Fruit fly (Drosophila melanogaster) whole organism, prepupa: ENCODE results near the gene Ntf-2.

Source experiments
- Blimp-1 ChIP-seq: fragments of 200-800 bp; sonication (Bioruptor generic); optimal IDR thresholded peaks from 3 replicates; lab custom pipeline; 2017; ENCODE audit warnings: missing biosample characterization, missing genetic modification characterization, mild to moderate bottlenecking, moderate library complexity, missing genetic modification reagents
- CG10631 ChIP-seq: fragments of 200-800 bp; sonication (Bioruptor generic); optimal IDR thresholded peaks from 2 replicates; lab custom pipeline; 2016; ENCODE audit warnings: missing biosample characterization, missing genetic modification characterization
- CG10669 ChIP-seq: fragments of 200-800 bp; sonication (Bioruptor generic); optimal IDR thresholded peaks from 3 replicates; lab custom pipeline; 2018; ENCODE audit warnings: missing biosample characterization, mild to moderate bottlenecking, missing genetic modification characterization, moderate library complexity
- CG11294 ChIP-seq: fragments of 200-800 bp; sonication (Bioruptor generic); IDR thresholded peaks from 2 replicates; pipeline ENCODE4 v1.3.6; 2022; ENCODE audit warnings: missing biosample characterization, missing genetic modification characterization
- CG11762 ChIP-seq: fragments of 200-800 bp; sonication (Bioruptor generic); optimal IDR thresholded peaks from 3 replicates; lab custom pipeline; 2016; ENCODE audit warnings: missing biosample characterization, missing genetic modification characterization; ENCODE audit not compliant: insufficient read depth
- CG15336 ChIP-seq: fragments of 200-800 bp; sonication (Bioruptor generic); IDR thresholded peaks from 2 replicates; pipeline ENCODE4 v1.3.6; 2022; ENCODE audit warnings: missing biosample characterization, missing genetic modification characterization
- CG16779 ChIP-seq: fragments of 200-800 bp; sonication (Bioruptor generic); optimal IDR thresholded peaks from 3 replicates; lab custom pipeline; 2017; ENCODE audit warnings: missing biosample characterization, mild to moderate bottlenecking, missing genetic modification characterization
- CG3032 ChIP-seq: fragments of 200-800 bp; optimal IDR thresholded peaks from 2 replicates; lab custom pipeline; 2019; ENCODE audit warnings: missing biosample characterization, mild to moderate bottlenecking, missing genetic modification characterization, moderate library complexity
- CG31627 ChIP-seq: fragments of 200-800 bp; sonication (Bioruptor generic); optimal IDR thresholded peaks from 3 replicates; lab custom pipeline; 2016; ENCODE audit warnings: missing biosample characterization, missing genetic modification characterization
- CG34406 ChIP-seq: fragments of 200-800 bp; sonication (Bioruptor generic); optimal IDR thresholded peaks from 3 replicates; lab custom pipeline; 2016; ENCODE audit warnings: missing biosample characterization, missing genetic modification characterization
- CG3919 ChIP-seq: fragments of 200-800 bp; sonication (Bioruptor generic); optimal IDR thresholded peaks from 3 replicates; lab custom pipeline; 2016; ENCODE audit warnings: missing biosample characterization, missing genetic modification characterization
- CG6163 ChIP-seq: fragments of 200-800 bp; sonication (Bioruptor generic); IDR thresholded peaks from 3 replicates; pipeline ENCODE4 v1.3.6; 2022; ENCODE audit warnings: missing biosample characterization, missing genetic modification characterization
- CG6276 ChIP-seq: fragments of 200-800 bp; sonication (Bioruptor generic); optimal IDR thresholded peaks from 2 replicates; lab custom pipeline; 2017; ENCODE audit warnings: missing biosample characterization, mild to moderate bottlenecking, missing genetic modification characterization
- CG6792 ChIP-seq: fragments of 200-800 bp; sonication (Bioruptor generic); optimal IDR thresholded peaks from 3 replicates; lab custom pipeline; 2016; ENCODE audit warnings: missing biosample characterization, missing genetic modification characterization
- CG6808 ChIP-seq: fragments of 200-800 bp; sonication (Bioruptor generic); optimal IDR thresholded peaks from 3 replicates; lab custom pipeline; 2017; ENCODE audit warnings: missing biosample characterization, missing genetic modification characterization, mild to moderate bottlenecking, moderate library complexity, missing genetic modification reagents
- CG6854 ChIP-seq: fragments of 200-800 bp; sonication (Bioruptor generic); optimal IDR thresholded peaks from 2 replicates; lab custom pipeline; 2017; ENCODE audit warnings: missing biosample characterization, mild to moderate bottlenecking, missing genetic modification characterization
- CG8119 ChIP-seq: fragments of 200-800 bp; sonication (Bioruptor generic); IDR thresholded peaks from 3 replicates; pipeline ENCODE4 v1.3.6; 2022; ENCODE audit warnings: missing biosample characterization, missing genetic modification characterization
- CG8632 ChIP-seq: fragments of 200-800 bp; sonication (Bioruptor generic); optimal IDR thresholded peaks from 3 replicates; lab custom pipeline; 2016; ENCODE audit warnings: missing biosample characterization, missing genetic modification characterization
- Eip78C ChIP-seq: fragments of 200-800 bp; sonication (Bioruptor generic); peaks from one replicate; lab custom pipeline; 2016; ENCODE audit warnings: missing biosample characterization, missing genetic modification characterization
- Eip93F ChIP-seq: fragments of 200-800 bp; sonication (Bioruptor generic); optimal IDR thresholded peaks from 2 replicates; lab custom pipeline; 2016; ENCODE audit warnings: missing biosample characterization, mild to moderate bottlenecking, missing genetic modification characterization
- Ets21C ChIP-seq: fragments of 200-800 bp; sonication (Bioruptor generic); optimal IDR thresholded peaks from 3 replicates; lab custom pipeline; 2016; ENCODE audit warnings: missing biosample characterization, missing genetic modification characterization
- Ets96B ChIP-seq: fragments of 200-800 bp; optimal IDR thresholded peaks from 2 replicates; lab custom pipeline; 2019; ENCODE audit warnings: missing biosample characterization, mild to moderate bottlenecking, missing genetic modification characterization, moderate library complexity
- Gug ChIP-seq: fragments of 200-800 bp; sonication (Bioruptor generic); IDR thresholded peaks from 2 replicates; pipeline ENCODE4 v1.3.6; 2022; ENCODE audit warnings: missing biosample characterization, missing genetic modification characterization
- Hr39 ChIP-seq: fragments of 200-800 bp; sonication (Bioruptor generic); optimal IDR thresholded peaks from 2 replicates; lab custom pipeline; 2016; ENCODE audit warnings: missing biosample characterization, missing genetic modification characterization
- Hr4 ChIP-seq: fragments of 200-800 bp; sonication (Bioruptor generic); optimal IDR thresholded peaks from 3 replicates; lab custom pipeline; 2016; ENCODE audit warnings: missing biosample characterization, missing genetic modification characterization
- Lpt ChIP-seq: fragments of 200-800 bp; sonication (Bioruptor generic); optimal IDR thresholded peaks from 3 replicates; lab custom pipeline; 2016; ENCODE audit warnings: missing biosample characterization, missing genetic modification characterization
- Met ChIP-seq: fragments of 200-800 bp; sonication (Bioruptor generic); optimal IDR thresholded peaks from 3 replicates; lab custom pipeline; 2016; ENCODE audit warnings: missing biosample characterization, missing genetic modification characterization
- OdsH ChIP-seq: fragments of 200-800 bp; sonication (Bioruptor generic); optimal IDR thresholded peaks from 3 replicates; lab custom pipeline; 2016; ENCODE audit warnings: missing biosample characterization, missing genetic modification characterization
- Smox ChIP-seq: fragments of 200-800 bp; sonication (Bioruptor generic); optimal IDR thresholded peaks from 3 replicates; lab custom pipeline; 2016; ENCODE audit warnings: missing biosample characterization, missing genetic modification characterization
- Sox102F ChIP-seq: fragments of 200-800 bp; sonication (Bioruptor generic); optimal IDR thresholded peaks from 2 replicates; lab custom pipeline; 2016; ENCODE audit warnings: missing biosample characterization, mild to moderate bottlenecking, missing genetic modification characterization
- Sox14 ChIP-seq: fragments of 200-800 bp; sonication (Bioruptor generic); optimal IDR thresholded peaks from 3 replicates; lab custom pipeline; 2016; ENCODE audit warnings: missing biosample characterization, missing genetic modification characterization
- Sox15 ChIP-seq: fragments of 200-800 bp; sonication (Bioruptor generic); optimal IDR thresholded peaks from 3 replicates; lab custom pipeline; 2016; ENCODE audit warnings: missing biosample characterization, missing genetic modification characterization
- achi ChIP-seq: fragments of 200-800 bp; sonication (Bioruptor generic); optimal IDR thresholded peaks from 3 replicates; lab custom pipeline; 2016; ENCODE audit warnings: missing biosample characterization, missing genetic modification characterization
- acj6 ChIP-seq: fragments of 200-800 bp; sonication (Bioruptor generic); optimal IDR thresholded peaks from 3 replicates; lab custom pipeline; 2016; ENCODE audit warnings: missing biosample characterization, missing genetic modification characterization
- dac ChIP-seq: fragments of 200-800 bp; sonication (Bioruptor generic); optimal IDR thresholded peaks from 2 replicates; lab custom pipeline; 2017; ENCODE audit warnings: missing biosample characterization, mild to moderate bottlenecking, missing genetic modification characterization
- dsx ChIP-seq: fragments of 200-800 bp; optimal IDR thresholded peaks from 3 replicates; lab custom pipeline; 2019; ENCODE audit warnings: missing biosample characterization, mild to moderate bottlenecking, missing genetic modification characterization, moderate library complexity; ENCODE audit not compliant: poor library complexity, severe bottlenecking
- eg ChIP-seq: fragments of 200-800 bp; sonication (Bioruptor generic); IDR thresholded peaks from 3 replicates; pipeline ENCODE4 v1.3.6; 2022; ENCODE audit warnings: missing biosample characterization, missing genetic modification characterization
- esn ChIP-seq: fragments of 200-800 bp; sonication (Bioruptor generic); optimal IDR thresholded peaks from 2 replicates; lab custom pipeline; 2016; ENCODE audit warnings: missing biosample characterization, mild to moderate bottlenecking, missing genetic modification characterization, moderate library complexity
- fd59A ChIP-seq: fragments of 200-800 bp; sonication (Bioruptor generic); optimal IDR thresholded peaks from 2 replicates; lab custom pipeline; 2017; ENCODE audit warnings: missing biosample characterization, mild to moderate bottlenecking, missing genetic modification characterization, missing genetic modification reagents
- fd85E ChIP-seq: fragments of 200-800 bp; sonication (Bioruptor generic); optimal IDR thresholded peaks from 3 replicates; lab custom pipeline; 2016; ENCODE audit warnings: missing biosample characterization, missing genetic modification characterization
- net ChIP-seq: fragments of 200-800 bp; sonication (Bioruptor generic); optimal IDR thresholded peaks from 3 replicates; lab custom pipeline; 2016; ENCODE audit warnings: missing biosample characterization, missing genetic modification characterization
- pdm3 ChIP-seq: fragments of 200-800 bp; sonication (Bioruptor generic); optimal IDR thresholded peaks from 3 replicates; lab custom pipeline; 2016; ENCODE audit warnings: missing biosample characterization, missing genetic modification characterization
- salr ChIP-seq, 2 experiments: fragments of 200-800 bp; sonication (Bioruptor generic); optimal IDR thresholded peaks; 3 replicates each; lab custom pipeline; 2016 to 2018; ENCODE audit warnings: missing biosample characterization in 2 of 2, missing genetic modification characterization in 2 of 2, mild to moderate bottlenecking in 1 of 2
- spab ChIP-seq: fragments of 200-800 bp; sonication (Bioruptor generic); optimal IDR thresholded peaks from 2 replicates; lab custom pipeline; 2017; ENCODE audit warnings: missing biosample characterization, mild to moderate bottlenecking, missing genetic modification characterization, missing genetic modification reagents
- ss ChIP-seq, 2 experiments: fragments of 200-800 bp; sonication (Bioruptor generic); optimal IDR thresholded peaks; 2 replicates in 1 of 2; 3 replicates in 1 of 2; lab custom pipeline; 2017 to 2018; ENCODE audit warnings: mild to moderate bottlenecking in 2 of 2, missing biosample characterization in 2 of 2, missing genetic modification characterization in 2 of 2, moderate library complexity in 1 of 2
- svp ChIP-seq: fragments of 200-800 bp; sonication (Bioruptor generic); peaks from one replicate; lab custom pipeline; 2016; ENCODE audit warnings: missing biosample characterization, missing genetic modification characterization
- vri ChIP-seq: fragments of 200-800 bp; sonication (Bioruptor generic); optimal IDR thresholded peaks from 3 replicates; lab custom pipeline; 2016; ENCODE audit warnings: missing biosample characterization, mild to moderate bottlenecking, missing genetic modification characterization

The Ntf-2 gene

dm6 chrX:21073641-21074328, 38.5 kb downstream of the Ntf-2 start (continued):
- peak; percentile 57 for TF ChIP-seq Sox102F (GFP tag; lab: Kevin White, UChicago)
- peak; percentile 42 for TF ChIP-seq CG10631 (GFP tag; lab: Kevin White, UChicago)
- peak; percentile 32; the same call in 1 of the 3 replicates for TF ChIP-seq CG6163 (GFP tag; lab: Robert Waterston, UW)
- no peak for TF ChIP-seq Eip93F
- peak; percentile 49 for TF ChIP-seq CG34406 (GFP tag; lab: Kevin White, UChicago)
- TF ChIP-seq pdm3 (GFP tag; lab: Kevin White, UChicago): peak; percentile 67
- peak in 1 of 2 experiments; percentile 41 for TF ChIP-seq salr (GFP tag; optimal IDR thresholded peaks at IDR 0.05; lab: Kevin White, UChicago)
- TF ChIP-seq CG31627 (GFP tag; lab: Kevin White, UChicago): peak; percentile 55
- peak; percentile 42 for TF ChIP-seq CG3032
- no peak for TF ChIP-seq fd85E (GFP tag; lab: Kevin White, UChicago)
- no peak for TF ChIP-seq Blimp-1
- TF ChIP-seq Smox (GFP tag; lab: Kevin White, UChicago): peak; percentile 36
- TF ChIP-seq fd59A (GFP tag; lab: Kevin White, UChicago): peak; percentile 37
- peak; percentile 67 for TF ChIP-seq Hr39
- peak; percentile 47 for TF ChIP-seq CG8632 (GFP tag; lab: Kevin White, UChicago)

- TF ChIP-seq Lpt (GFP tag; lab: Kevin White, UChicago) (peak; percentile 76), Ets96B (tag; lab: Kevin White, UChicago) (peak; percentile 47), CG10669 (GFP tag; lab: Kevin White, UChicago) (peak; percentile 45), CG6808 (GFP tag; lab: Kevin White, UChicago) (peak; percentile 5), Eip93F (no peak), net (peak; percentile 78), spab (GFP tag; lab: Kevin White, UChicago) (no peak), CG34406 (GFP tag; lab: Kevin White, UChicago) (peak; percentile 40), Hr39 (peak; percentile 73), Hr4 (GFP tag; lab: Kevin White, UChicago) (peak; percentile 73), salr (GFP tag; optimal IDR thresholded peaks at IDR 0.05; lab: Kevin White, UChicago) (peak; percentile 11 to 26), Gug (GFP tag; lab: Robert Waterston, UW) (peak; percentile 57), CG16779 (tag; lab: Kevin White, UChicago) (no peak), Smox (GFP tag; lab: Kevin White, UChicago) (peak; percentile 67), Ets21C (GFP tag; lab: Kevin White, UChicago) (peak; percentile 63), CG3919 (GFP tag; lab: Kevin White, UChicago) (peak; percentile 66), CG11294 (GFP tag; lab: Robert Waterston, UW) (peak; percentile 63), CG6792 (GFP tag; lab: Kevin White, UChicago) (peak; percentile 59), svp (peak; percentile 83), OdsH (GFP tag; lab: Kevin White, UChicago) (peak; percentile 74), CG6276 (GFP tag; lab: Kevin White, UChicago) (peak; percentile 73), CG11762 (peak; percentile 40), dsx (GFP tag; lab: Kevin White, UChicago) (peak; percentile 47), Sox14 (GFP tag; lab: Kevin White, UChicago) (peak; percentile 73), vri (GFP tag; lab: Kevin White, UChicago) (peak; percentile 31), Met (GFP tag; lab: Kevin White, UChicago) (peak; percentile 78), pdm3 (GFP tag; lab: Kevin White, UChicago) (peak; percentile 68), CG6854 (no peak), CG31627 (GFP tag; lab: Kevin White, UChicago) (peak; percentile 71), dac (GFP tag; lab: Kevin White, UChicago) (peak; percentile 66), Blimp-1 (no peak), eg (GFP tag; lab: Robert Waterston, UW) (peak; percentile 87), CG15336 (GFP tag; lab: Robert Waterston, UW) (peak; percentile 83), CG3032 (peak; percentile 33), Sox15 (GFP tag; lab: Kevin White, UChicago) (peak; percentile 24), Eip78C (GFP tag; lab: Kevin White, UChicago) (peak; percentile 89), ss (GFP tag; optimal IDR thresholded peaks at IDR 0.05; lab: Kevin White, UChicago) (peak in 1 of 2 experiments; percentile 29), achi (GFP tag; lab: Kevin White, UChicago) (peak; percentile 66), esn (peak; percentile 71), CG8119 (GFP tag; lab: Robert Waterston, UW) (peak; percentile 78), acj6 (GFP tag; lab: Kevin White, UChicago) (peak; percentile 62)
These were observed 39.0 kb downstream of the Ntf-2 start for dm6 chrX:21074329-21074708.
